Comparison of ENCODE assay signal across 5 worm cellular contexts in the genomic region with DNA sequence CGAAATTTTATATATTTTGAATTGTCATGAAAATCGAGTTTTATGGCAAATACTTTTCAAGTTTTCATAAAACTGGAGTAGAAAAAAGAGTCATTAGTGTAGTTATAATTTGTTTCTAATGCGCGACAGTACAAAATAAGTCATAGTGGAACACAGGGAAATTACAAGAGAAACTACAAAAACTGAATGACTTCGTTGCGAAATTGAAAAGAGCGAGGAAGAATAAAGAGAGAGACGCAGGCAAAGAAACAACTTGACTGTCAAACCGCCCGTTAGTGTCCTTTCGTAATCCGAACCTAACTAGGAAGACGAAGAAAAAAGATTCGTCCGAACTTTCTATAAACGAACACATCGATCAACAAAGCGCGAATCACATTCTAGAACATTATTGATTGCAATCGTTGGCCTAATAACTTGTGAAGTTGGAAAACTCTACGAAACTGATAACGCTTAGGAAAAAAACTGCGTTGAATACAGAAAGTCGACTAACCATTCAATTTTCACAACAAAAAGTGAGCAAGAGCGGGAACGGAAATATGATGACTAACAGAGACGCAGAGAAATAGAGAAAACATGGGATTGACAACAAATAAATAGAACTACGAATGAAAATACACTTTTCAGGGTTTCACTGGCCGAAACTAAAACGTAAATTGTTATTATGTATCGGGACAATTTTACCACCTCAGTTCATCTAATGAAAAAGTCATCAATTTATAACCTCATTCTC.
TF ChIP-seq lines count a peak whose summit lies in the region.

No protein-coding gene starts in this region.

TF ChIP-seq in whole organism, L1 larva, 84 proteins besides CTCF, POLR2A, EP300 and RAD21:
- TF ChIP-seq lir-3 (tag; optimal IDR thresholded peaks at IDR 0.05; lab: Kevin White, UChicago; ENCODE audit: poor library complexity) = no peak
- peak; percentile 48 for TF ChIP-seq blmp-1 (tag; optimal IDR thresholded peaks at IDR 0.05; lab: Kevin White, UChicago)
- TF ChIP-seq C16A3.4 (tag; optimal IDR thresholded peaks at IDR 0.05; lab: Kevin White, UChicago) = no peak
- TF ChIP-seq irx-1 (tag; optimal IDR thresholded peaks at IDR 0.05; lab: Kevin White, UChicago) = no peak
- TF ChIP-seq nhr-237 (tag; optimal IDR thresholded peaks at IDR 0.05; lab: Kevin White, UChicago) = no peak
- TF ChIP-seq aha-1 (tag; optimal IDR thresholded peaks at IDR 0.05; lab: Kevin White, UChicago) = no peak
- TF ChIP-seq snu-23 (GFP tag; optimal IDR thresholded peaks at IDR 0.05; lab: Kevin White, UChicago) = no peak
- peak; percentile 33 for TF ChIP-seq skn-1 (tag; optimal IDR thresholded peaks at IDR 0.05; lab: Kevin White, UChicago)

TF ChIP-seq in whole organism, L2 larva, 48 proteins besides CTCF, POLR2A, EP300 and RAD21:
- TF ChIP-seq nhr-25 (tag; optimal IDR thresholded peaks at IDR 0.05; lab: Kevin White, UChicago) = no peak
- no peak for TF ChIP-seq nhr-11 (tag; optimal IDR thresholded peaks at IDR 0.05; lab: Kevin White, UChicago)
- TF ChIP-seq nhr-10 (tag; optimal IDR thresholded peaks at IDR 0.05; lab: Kevin White, UChicago) = no peak
- no peak for TF ChIP-seq ztf-11 (tag; optimal IDR thresholded peaks at IDR 0.05; lab: Kevin White, UChicago)
- TF ChIP-seq skn-1 (tag; optimal IDR thresholded peaks at IDR 0.05; lab: Kevin White, UChicago) = peak; percentile 70
- TF ChIP-seq crh-2 (tag; optimal IDR thresholded peaks at IDR 0.05; lab: Kevin White, UChicago) = peak; percentile 20
- no peak for TF ChIP-seq ceh-82 (tag; optimal IDR thresholded peaks at IDR 0.05; lab: Kevin White, UChicago)
TF ChIP-seq in whole organism, L2 larva: peak in this region for 2.

TF ChIP-seq in whole organism, L3 larva, 47 proteins besides CTCF, POLR2A, EP300 and RAD21:
- no peak for TF ChIP-seq daf-12 (tag; optimal IDR thresholded peaks at IDR 0.05; lab: Kevin White, UChicago)
- peak; percentile 79 for TF ChIP-seq skn-1 (tag; optimal IDR thresholded peaks at IDR 0.05; lab: Kevin White, UChicago)
- TF ChIP-seq mml-1 (tag; optimal IDR thresholded peaks at IDR 0.05; lab: Kevin White, UChicago) = no peak
- peak; percentile 31 for TF ChIP-seq elt-2 (tag; optimal IDR thresholded peaks at IDR 0.05; lab: Kevin White, UChicago)
- peak; percentile 67 for TF ChIP-seq pha-4 (tag; optimal IDR thresholded peaks at IDR 0.05; lab: Kevin White, UChicago)
- no peak for TF ChIP-seq nfya-1 (tag; optimal IDR thresholded peaks at IDR 0.05; lab: Kevin White, UChicago; ENCODE audit: insufficient read depth)
- no peak for TF ChIP-seq unc-39 (tag; optimal IDR thresholded peaks at IDR 0.05; lab: Kevin White, UChicago)
- no peak for TF ChIP-seq aly-2 (tag; optimal IDR thresholded peaks at IDR 0.05; lab: Kevin White, UChicago)
- TF ChIP-seq ceh-28 (tag; optimal IDR thresholded peaks at IDR 0.05; lab: Kevin White, UChicago) = no peak
- peak; percentile 61 for TF ChIP-seq ama-1 (optimal IDR thresholded peaks at IDR 0.05; lab: Kevin White, UChicago)
- TF ChIP-seq ceh-16 (tag; optimal IDR thresholded peaks at IDR 0.05; lab: Kevin White, UChicago) = no peak
- TF ChIP-seq lsy-12 (tag; optimal IDR thresholded peaks at IDR 0.05; lab: Kevin White, UChicago) = no peak
- peak; percentile 20 for TF ChIP-seq hmg-11 (tag; optimal IDR thresholded peaks at IDR 0.05; lab: Kevin White, UChicago)
- no peak for TF ChIP-seq nhr-12 (tag; optimal IDR thresholded peaks at IDR 0.05; lab: Kevin White, UChicago)
- no peak for TF ChIP-seq zag-1 (tag; optimal IDR thresholded peaks at IDR 0.05; lab: Kevin White, UChicago)
- no peak for TF ChIP-seq R02D3.7 (tag; optimal IDR thresholded peaks at IDR 0.05; lab: Kevin White, UChicago)
- TF ChIP-seq elt-3 (tag; optimal IDR thresholded peaks at IDR 0.05; lab: Kevin White, UChicago) = no peak
- no peak for TF ChIP-seq egl-27 (tag; optimal IDR thresholded peaks at IDR 0.05; lab: Kevin White, UChicago)

TF ChIP-seq in whole organism, L4 larva, 104 proteins besides CTCF, POLR2A, EP300 and RAD21:
- TF ChIP-seq mes-2 (tag; optimal IDR thresholded peaks at IDR 0.05; lab: Kevin White, UChicago; ENCODE audit: poor library complexity, severe bottlenecking) (no peak), nhr-41 (GFP tag; IDR thresholded peaks at IDR 0.05; lab: Robert Waterston, UW) (0 out of 2 replicates have a peak, but pooled peaks have one; percentile 6), sdz-12 (GFP tag; optimal IDR thresholded peaks at IDR 0.05; lab: Kevin White, UChicago) (no peak), aha-1 (tag; lab: Kevin White, UChicago) (peak; percentile 88), unc-62 (GFP tag; optimal IDR thresholded peaks at IDR 0.05 in 1 of 2; lab: Kevin White, UChicago) (peak in 1 of 2 experiments; percentile 6), unc-62 (tag; optimal IDR thresholded peaks at IDR 0.05; lab: Kevin White, UChicago) (no peak), nhr-28 (tag; optimal IDR thresholded peaks at IDR 0.05; lab: Kevin White, UChicago) (peak; percentile 67), daf-16 (GFP tag; optimal IDR thresholded peaks at IDR 0.05; lab: Kevin White, UChicago) (no peak), daf-16 (tag; optimal IDR thresholded peaks at IDR 0.05; lab: Kevin White, UChicago) (peak; percentile 55), nhr-6 (tag; optimal IDR thresholded peaks at IDR 0.05; lab: Kevin White, UChicago) (peak; percentile 35), saeg-2 (GFP tag; IDR thresholded peaks at IDR 0.05; lab: Robert Waterston, UW) (0 out of 2 replicates have a peak, but pooled peaks have one; percentile 5), lin-13 (GFP tag; optimal IDR thresholded peaks at IDR 0.05; lab: Kevin White, UChicago) (peak; percentile 22), lir-3 (tag; optimal IDR thresholded peaks at IDR 0.05; lab: Kevin White, UChicago) (no peak), lin-39 (tag; optimal IDR thresholded peaks at IDR 0.05; lab: Kevin White, UChicago) (no peak), T20F7.1 (GFP tag; optimal IDR thresholded peaks at IDR 0.05; lab: Kevin White, UChicago) (peak; percentile 31), hlh-11 (tag; optimal IDR thresholded peaks at IDR 0.05; lab: Kevin White, UChicago) (peak; percentile 26), dve-1 (tag; optimal IDR thresholded peaks at IDR 0.05; lab: Kevin White, UChicago; ENCODE audit: insufficient read depth) (peak; percentile 13), lin-38 (GFP tag; IDR thresholded peaks at IDR 0.05; lab: Robert Waterston, UW) (peak; percentile 36), snpc-1.2 (GFP tag; IDR thresholded peaks at IDR 0.05; lab: Robert Waterston, UW) (0 out of 2 replicates have a peak, but pooled peaks have one; percentile 28)

TF ChIP-seq in whole organism, young adult, 124 proteins besides CTCF, POLR2A, EP300 and RAD21:
- TF ChIP-seq C17E4.6 (GFP tag; IDR thresholded peaks at IDR 0.05; lab: Robert Waterston, UW) (no peak), madf-6 (GFP tag; IDR thresholded peaks at IDR 0.05; lab: Robert Waterston, UW) (peak; percentile 40; the same call in 1 of the 2 replicates), ceh-58 (GFP tag; IDR thresholded peaks at IDR 0.05; lab: Robert Waterston, UW) (no peak), die-1 (tag; optimal IDR thresholded peaks at IDR 0.05; lab: Kevin White, UChicago) (no peak), lir-1 (GFP tag; conservative IDR thresholded peaks at IDR 0.05; lab: Robert Waterston, UW) (no peak), rec-8 (tag; optimal IDR thresholded peaks at IDR 0.05; lab: Kevin White, UChicago) (no peak), nhr-80 (tag; optimal IDR thresholded peaks at IDR 0.05; lab: Kevin White, UChicago) (peak; percentile 29), madf-3 (GFP tag; IDR thresholded peaks at IDR 0.05; lab: Robert Waterston, UW) (no peak), B0261.1 (tag; optimal IDR thresholded peaks at IDR 0.05; lab: Kevin White, UChicago) (no peak), Y67H2A.10 (GFP tag; conservative IDR thresholded peaks at IDR 0.05; lab: Robert Waterston, UW) (no peak), hmg-1.2 (GFP tag; IDR thresholded peaks at IDR 0.05; lab: Robert Waterston, UW) (peak; percentile 10), cebp-1 (GFP tag; IDR thresholded peaks at IDR 0.05; lab: Robert Waterston, UW) (peak; percentile 42; the same call in 1 of the 2 replicates), cebp-1 (tag; optimal IDR thresholded peaks at IDR 0.05; lab: Kevin White, UChicago) (peak; percentile 87), B0019.2 (GFP tag; conservative IDR thresholded peaks at IDR 0.05; lab: Robert Waterston, UW) (no peak), ztf-25 (GFP tag; IDR thresholded peaks at IDR 0.05; lab: Robert Waterston, UW) (no peak), snpc-3.4 (tag; optimal IDR thresholded peaks at IDR 0.05; lab: Kevin White, UChicago) (no peak), snpc-1.1 (tag; optimal IDR thresholded peaks at IDR 0.05; lab: Kevin White, UChicago; ENCODE audit: insufficient read depth) (no peak), Y79H2A.3 (GFP tag; conservative IDR thresholded peaks at IDR 0.05; lab: Robert Waterston, UW) (no peak), mcd-1 (GFP tag; IDR thresholded peaks at IDR 0.05; lab: Robert Waterston, UW) (no peak), tlf-1 (GFP tag; optimal IDR thresholded peaks at IDR 0.05; lab: Kevin White, UChicago) (no peak), B0336.3 (GFP tag; IDR thresholded peaks at IDR 0.05; lab: Robert Waterston, UW) (no peak), nfyb-1 (GFP tag; IDR thresholded peaks at IDR 0.05; lab: Robert Waterston, UW) (peak; percentile 45; the same call in 1 of the 2 replicates), attf-3 (GFP tag; conservative IDR thresholded peaks at IDR 0.05; lab: Robert Waterston, UW) (no peak), F33H1.4 (GFP tag; IDR thresholded peaks at IDR 0.05; lab: Robert Waterston, UW) (no peak), F57C9.4 (tag; optimal IDR thresholded peaks at IDR 0.05; lab: Kevin White, UChicago) (no peak), ets-4 (GFP tag; optimal IDR thresholded peaks at IDR 0.05; lab: Kevin White, UChicago) (no peak), hmg-20 (GFP tag; IDR thresholded peaks at IDR 0.05; lab: Robert Waterston, UW) (no peak), snpc-1.3 (tag; optimal IDR thresholded peaks at IDR 0.05; lab: Kevin White, UChicago; ENCODE audit: insufficient read depth) (no peak), lin-26 (GFP tag; IDR thresholded peaks at IDR 0.05; lab: Robert Waterston, UW) (no peak), unc-130 (GFP tag; optimal IDR thresholded peaks at IDR 0.05; lab: Kevin White, UChicago) (no peak), ccch-3 (GFP tag; optimal IDR thresholded peaks at IDR 0.05; lab: Kevin White, UChicago) (no peak), D2030.7 (GFP tag; IDR thresholded peaks at IDR 0.05; lab: Robert Waterston, UW) (no peak), mes-4 (tag; optimal IDR thresholded peaks at IDR 0.05; lab: Kevin White, UChicago) (no peak), ekl-4 (GFP tag; IDR thresholded peaks at IDR 0.05; lab: Robert Waterston, UW) (no peak), dpl-1 (GFP tag; optimal IDR thresholded peaks at IDR 0.05; lab: Kevin White, UChicago) (no peak)
